Fruit fly (Drosophila melanogaster): Measurements from ENCODE around the gene p.

Gene p

DNA sequence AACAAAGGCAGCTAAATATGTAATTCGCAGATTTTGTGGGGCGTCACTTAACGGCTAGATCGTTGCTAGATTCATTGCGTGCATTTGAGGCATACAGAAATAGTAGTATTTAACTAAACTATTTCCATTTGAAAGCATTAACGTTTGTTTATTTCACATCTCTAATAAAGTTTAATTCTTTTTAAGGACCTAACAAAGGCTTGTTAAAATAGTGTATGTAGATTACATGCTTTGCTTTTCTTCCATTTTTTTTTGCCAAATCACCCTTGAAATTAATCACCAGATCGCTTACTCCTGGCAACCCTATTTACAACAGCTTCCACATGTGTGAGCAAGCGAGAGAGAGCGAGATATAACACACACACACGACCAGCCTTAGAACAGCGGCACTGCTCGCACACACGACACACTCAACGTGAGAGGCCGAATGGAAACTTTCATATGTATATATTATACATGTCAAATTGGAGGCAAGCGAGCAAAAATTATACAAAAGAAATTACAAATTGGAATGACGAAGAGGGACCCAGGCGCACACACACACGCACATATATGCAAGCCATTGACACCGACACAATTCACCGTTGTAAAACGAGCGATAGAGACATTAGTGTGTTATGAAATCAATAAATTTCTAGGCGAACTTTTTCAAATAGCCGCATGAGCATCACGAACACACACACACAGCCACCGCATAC is 11.1 kb downstream of the p start (continued):
- peak; percentile 40 for TF ChIP-seq nom (GFP tag; optimal IDR thresholded peaks at IDR 0.05)
- TF ChIP-seq cas (GFP tag; IDR thresholded peaks at IDR 0.05) = 0 out of 2 replicates have a peak, but pooled peaks have one; percentile 56
- TF ChIP-seq CG7987 (GFP tag; optimal IDR thresholded peaks at IDR 0.05) = peak; percentile 37
- peak; percentile 29 for TF ChIP-seq ems (GFP tag; optimal IDR thresholded peaks at IDR 0.05)
- TF ChIP-seq ssp (GFP tag; IDR thresholded peaks at IDR 0.05) = no peak
- TF ChIP-seq klu (GFP tag; IDR thresholded peaks at IDR 0.05) = no peak
- peak; percentile 26 for TF ChIP-seq repo (GFP tag; optimal IDR thresholded peaks at IDR 0.05)
- TF ChIP-seq CG15514 (GFP tag; optimal IDR thresholded peaks at IDR 0.05) = peak; percentile 77
- peak; percentile 34 for TF ChIP-seq wek (GFP tag; optimal IDR thresholded peaks at IDR 0.05)
- TF ChIP-seq Sry-δ (GFP tag; optimal IDR thresholded peaks at IDR 0.05) = peak; percentile 11
- peak; percentile 41 for TF ChIP-seq kah (GFP tag; optimal IDR thresholded peaks at IDR 0.05)
- TF ChIP-seq fru (optimal IDR thresholded peaks at IDR 0.05) = no peak
- no peak for TF ChIP-seq tio (GFP tag; optimal IDR thresholded peaks at IDR 0.05)
- TF ChIP-seq CG2889 (GFP tag; IDR thresholded peaks at IDR 0.05) = no peak
- no peak for TF ChIP-seq dimm (GFP tag; IDR thresholded peaks at IDR 0.05)
- TF ChIP-seq CG9727 (GFP tag; optimal IDR thresholded peaks at IDR 0.05) = peak; percentile 59
- peak; percentile 32; the same call in 1 of the 2 replicates for TF ChIP-seq Bgb (GFP tag; IDR thresholded peaks at IDR 0.05; ENCODE audit: partially characterized antibody)
- peak; percentile 68 for TF ChIP-seq B-H2 (GFP tag; optimal IDR thresholded peaks at IDR 0.05)
- no peak for TF ChIP-seq CG11696 (GFP tag; IDR thresholded peaks at IDR 0.05)
- peak; percentile 62 for TF ChIP-seq PHDP (tag; optimal IDR thresholded peaks at IDR 0.05)
- no peak for TF ChIP-seq CG6272 (GFP tag; IDR thresholded peaks at IDR 0.05)
- TF ChIP-seq gro (GFP tag; optimal IDR thresholded peaks at IDR 0.05) = peak; percentile 35
- peak; percentile 77 for TF ChIP-seq CG18599 (GFP tag; optimal IDR thresholded peaks at IDR 0.05)
- TF ChIP-seq CG17186 (GFP tag; optimal IDR thresholded peaks at IDR 0.05) = no peak
- no peak; the same call in 1 of the 2 replicates for TF ChIP-seq CG13287 (GFP tag; IDR thresholded peaks at IDR 0.05; ENCODE audit: partially characterized antibody)
- peak; percentile 69 for TF ChIP-seq CG12299 (tag; optimal IDR thresholded peaks at IDR 0.05)
- no peak for TF ChIP-seq Spps (tag; optimal IDR thresholded peaks at IDR 0.05)
- peak; percentile 48 for TF ChIP-seq CG12155 (GFP tag; optimal IDR thresholded peaks at IDR 0.05)
- TF ChIP-seq CG7839 (tag; optimal IDR thresholded peaks at IDR 0.05) = peak; percentile 68
- no peak for TF ChIP-seq TFAM (GFP tag; optimal IDR thresholded peaks at IDR 0.05)
- peak; percentile 52 for TF ChIP-seq cwo (GFP tag; optimal IDR thresholded peaks at IDR 0.05)
- TF ChIP-seq lmd (GFP tag; IDR thresholded peaks at IDR 0.05) = peak; percentile 23; the same call in 1 of the 2 replicates
- no peak for TF ChIP-seq tna (GFP tag; IDR thresholded peaks at IDR 0.05; ENCODE audit: partially characterized antibody)
- no peak for TF ChIP-seq E2f1 (GFP tag; IDR thresholded peaks at IDR 0.05)
- peak in 1 of 2 experiments; percentile 32 for TF ChIP-seq Eip74EF (GFP tag; optimal IDR thresholded peaks at IDR 0.05)
- peak; percentile 66 for TF ChIP-seq CG10431 (GFP tag; optimal IDR thresholded peaks at IDR 0.05)
- peak; percentile 65 for TF ChIP-seq caup (GFP tag; optimal IDR thresholded peaks at IDR 0.05; ENCODE audit: severe bottlenecking)
- peak; percentile 52 for TF ChIP-seq org-1 (GFP tag; optimal IDR thresholded peaks at IDR 0.05)
- peak; percentile 75 for TF ChIP-seq Meics (GFP tag; optimal IDR thresholded peaks at IDR 0.05)
- TF ChIP-seq ap (GFP tag; IDR thresholded peaks at IDR 0.05) = no peak
- peak; percentile 53; the same call in 1 of the 2 replicates for TF ChIP-seq CG17612 (GFP tag; IDR thresholded peaks at IDR 0.05)
- peak; percentile 27 for TF ChIP-seq Abd-B (GFP tag; optimal IDR thresholded peaks at IDR 0.05)
- TF ChIP-seq Poxn (GFP tag; IDR thresholded peaks at IDR 0.05) = no peak
- peak; percentile 59 for TF ChIP-seq CG13624 (GFP tag; optimal IDR thresholded peaks at IDR 0.05)
- TF ChIP-seq abd-A (tag; optimal IDR thresholded peaks at IDR 0.05) = peak; percentile 88
- peak; percentile 41 for TF ChIP-seq CG2875 (GFP tag; optimal IDR thresholded peaks at IDR 0.05)
- no peak for TF ChIP-seq ro (GFP tag; IDR thresholded peaks at IDR 0.05)
- TF ChIP-seq CG7372 (GFP tag; IDR thresholded peaks at IDR 0.05) = 0 out of 2 replicates have a peak, but pooled peaks have one; percentile 27
- peak; percentile 32 for TF ChIP-seq slou (GFP tag; optimal IDR thresholded peaks at IDR 0.05)

All from whole organism, embryonic.